Worm (Caenorhabditis elegans) whole organism, young adult: ENCODE results near the gene Y46H3A.4.

Experiments
- C17E4.6 ChIP-seq: fragments of 200-800 bp; sonication (Bioruptor generic); IDR thresholded peaks from 2 replicates; pipeline ENCODE4 v1.3.6; 2022; ENCODE audit warnings: missing genetic modification reagents, missing genetic modification characterization, missing compliant biosample characterization
- D2030.7 ChIP-seq: fragments of 200-800 bp; sonication (Bioruptor generic); IDR thresholded peaks from 2 replicates; pipeline ENCODE4 v1.3.6; 2022; ENCODE audit warnings: missing genetic modification reagents, missing genetic modification characterization, missing compliant biosample characterization
- F22D6.2 ChIP-seq: sonication (generic microtip); optimal IDR thresholded peaks from 2 replicates; lab custom pipeline; 2016; ENCODE audit warnings: mild to moderate bottlenecking, missing genetic modification characterization, missing compliant biosample characterization
- K11D2.4 ChIP-seq: fragments of 200-800 bp; sonication (Bioruptor generic); IDR thresholded peaks from 2 replicates; pipeline ENCODE4 v1.3.6; 2022; ENCODE audit warnings: missing genetic modification reagents, missing genetic modification characterization, missing compliant biosample characterization
- Y79H2A.3 ChIP-seq: fragments of 200-800 bp; sonication (Bioruptor generic); conservative IDR thresholded peaks from 2 replicates; pipeline ENCODE4 v1.3.6; 2022; ENCODE audit warnings: missing genetic modification reagents, missing genetic modification characterization, missing compliant biosample characterization
- akir-1 ChIP-seq: fragments of 200-800 bp; sonication (Bioruptor generic); optimal IDR thresholded peaks from 2 replicates; lab custom pipeline; 2018; ENCODE audit warnings: mild to moderate bottlenecking, missing genetic modification characterization, moderate library complexity, missing compliant biosample characterization
- aptf-2 ChIP-seq: fragments of 200-800 bp; sonication (Bioruptor generic); conservative IDR thresholded peaks from 2 replicates; pipeline ENCODE4 v1.3.6; 2022; ENCODE audit warnings: missing genetic modification reagents, missing genetic modification characterization, missing compliant biosample characterization
- aptf-3 ChIP-seq: fragments of 200-800 bp; sonication (Bioruptor generic); IDR thresholded peaks from 2 replicates; pipeline ENCODE4 v1.3.6; 2022; ENCODE audit warnings: missing genetic modification characterization, missing compliant biosample characterization
- attf-3 ChIP-seq: fragments of 200-800 bp; sonication (Bioruptor generic); conservative IDR thresholded peaks from 2 replicates; pipeline ENCODE4 v1.3.6; 2022; ENCODE audit warnings: missing genetic modification reagents, missing genetic modification characterization, missing compliant biosample characterization
- bed-2 ChIP-seq: fragments of 200-800 bp; sonication (Bioruptor generic); IDR thresholded peaks from 2 replicates; pipeline ENCODE4 v1.3.6; 2022; ENCODE audit warnings: missing genetic modification reagents, missing genetic modification characterization, missing compliant biosample characterization
- ccch-3 ChIP-seq: fragments of 200-800 bp; sonication (Bioruptor generic); optimal IDR thresholded peaks from 2 replicates; lab custom pipeline; 2018; ENCODE audit warnings: mild to moderate bottlenecking, missing genetic modification characterization, missing compliant biosample characterization
- cebp-2 ChIP-seq: fragments of 200-800 bp; sonication (Bioruptor generic); IDR thresholded peaks from 2 replicates; pipeline ENCODE4 v1.3.6; 2022; ENCODE audit warnings: missing genetic modification characterization, missing compliant biosample characterization
- ceh-100 ChIP-seq: fragments of 200-800 bp; sonication (Bioruptor generic); IDR thresholded peaks from 2 replicates; pipeline ENCODE4 v1.3.6; 2022; ENCODE audit warnings: missing genetic modification reagents, missing genetic modification characterization, missing compliant biosample characterization
- ceh-58 ChIP-seq: fragments of 200-800 bp; sonication (Bioruptor generic); IDR thresholded peaks from 2 replicates; pipeline ENCODE4 v1.3.6; 2022; ENCODE audit warnings: missing genetic modification characterization, missing compliant biosample characterization
- dox-1 ChIP-seq: fragments of 200-800 bp; sonication (Bioruptor generic); IDR thresholded peaks from 2 replicates; pipeline ENCODE4 v1.3.6; 2022; ENCODE audit warnings: missing genetic modification reagents, missing genetic modification characterization, missing compliant biosample characterization
- egl-44 ChIP-seq: fragments of 200-800 bp; sonication (Bioruptor generic); IDR thresholded peaks from 2 replicates; pipeline ENCODE4 v1.3.6; 2022; ENCODE audit warnings: missing genetic modification reagents, missing genetic modification characterization, missing compliant biosample characterization
- hlh-26 ChIP-seq: fragments of 200-800 bp; sonication (Bioruptor generic); conservative IDR thresholded peaks from 2 replicates; pipeline ENCODE4 v1.3.6; 2022; ENCODE audit warnings: missing genetic modification reagents, missing genetic modification characterization, missing compliant biosample characterization
- hmg-1.2 ChIP-seq: fragments of 200-800 bp; sonication (Bioruptor generic); IDR thresholded peaks from 2 replicates; pipeline ENCODE4 v1.3.6; 2022; ENCODE audit warnings: missing genetic modification reagents, missing genetic modification characterization, missing compliant biosample characterization
- let-526 ChIP-seq: fragments of 200-800 bp; sonication (Bioruptor generic); IDR thresholded peaks from 2 replicates; pipeline ENCODE4 v1.3.6; 2022; ENCODE audit warnings: missing genetic modification reagents, missing genetic modification characterization, missing compliant biosample characterization
- lin-26 ChIP-seq: fragments of 200-800 bp; sonication (Bioruptor generic); IDR thresholded peaks from 2 replicates; pipeline ENCODE4 v1.3.6; 2022; ENCODE audit warnings: missing genetic modification reagents, missing genetic modification characterization, missing compliant biosample characterization
- lin-35 ChIP-seq, 3 experiments: fragments of 150-350 bp in 2 of 3; sonication (generic microtip) in 1 of 3; optimal IDR thresholded peaks; 2 replicates each; lab custom pipeline; 2014 to 2018; ENCODE audit warnings: missing biosample characterization in 3 of 3, missing genetic modification characterization in 3 of 3, missing genetic modification reagents in 3 of 3
- lin-40 ChIP-seq: sonication (generic microtip); optimal IDR thresholded peaks from 2 replicates; lab custom pipeline; 2016; ENCODE audit warnings: missing genetic modification characterization, mild to moderate bottlenecking, missing compliant biosample characterization, missing genotype, missing genetic modification reagents
- lin-54 ChIP-seq: fragments of 200-800 bp; sonication (Bioruptor generic); optimal IDR thresholded peaks from 2 replicates; lab custom pipeline; 2018; ENCODE audit warnings: mild to moderate bottlenecking, missing genetic modification characterization, missing compliant biosample characterization
- lsy-27 ChIP-seq: sonication (generic microtip); optimal IDR thresholded peaks from 2 replicates; lab custom pipeline; 2017; ENCODE audit warnings: missing genetic modification characterization, mild to moderate bottlenecking, missing compliant biosample characterization, antibody characterized with exemption, missing genotype, borderline replicate concordance; ENCODE audit not compliant: insufficient read depth
- madf-3 ChIP-seq: fragments of 200-800 bp; sonication (Bioruptor generic); IDR thresholded peaks from 2 replicates; pipeline ENCODE4 v1.3.6; 2022; ENCODE audit warnings: missing genetic modification reagents, missing genetic modification characterization, missing compliant biosample characterization
- madf-6 ChIP-seq: fragments of 200-800 bp; sonication (Bioruptor generic); IDR thresholded peaks from 2 replicates; pipeline ENCODE4 v1.3.6; 2022; ENCODE audit warnings: missing genetic modification reagents, missing genetic modification characterization, missing compliant biosample characterization
- madf-8 ChIP-seq: fragments of 200-800 bp; sonication (Bioruptor generic); conservative IDR thresholded peaks from 2 replicates; pipeline ENCODE4 v1.3.6; 2022; ENCODE audit warnings: missing genetic modification reagents, missing genetic modification characterization, missing compliant biosample characterization
- nfya-2 ChIP-seq: fragments of 200-800 bp; sonication (Bioruptor generic); IDR thresholded peaks from 2 replicates; pipeline ENCODE4 v1.3.6; 2022; ENCODE audit warnings: missing genetic modification reagents, missing genetic modification characterization, missing compliant biosample characterization
- nhr-90 ChIP-seq: sonication (generic microtip); optimal IDR thresholded peaks from 2 replicates; lab custom pipeline; 2016; ENCODE audit warnings: missing genotype, mild to moderate bottlenecking, missing genetic modification characterization, missing compliant biosample characterization
- rcor-1 ChIP-seq: fragments of 200-800 bp; sonication (Bioruptor generic); IDR thresholded peaks from 2 replicates; pipeline ENCODE4 v1.3.6; 2022; ENCODE audit warnings: missing genetic modification reagents, missing genetic modification characterization, missing compliant biosample characterization
- sdz-38 ChIP-seq: sonication (generic microtip); optimal IDR thresholded peaks from 2 replicates; lab custom pipeline; 2016; ENCODE audit warnings: missing genotype, missing genetic modification characterization, missing compliant biosample characterization
- sea-2 ChIP-seq: fragments of 200-800 bp; sonication (Bioruptor generic); IDR thresholded peaks from 2 replicates; pipeline ENCODE4 v1.3.6; 2022; ENCODE audit warnings: missing genetic modification characterization, missing compliant biosample characterization
- snpc-1.1 ChIP-seq: sonication (generic microtip); optimal IDR thresholded peaks from 2 replicates; lab custom pipeline; 2017; ENCODE audit warnings: missing genetic modification characterization, mild to moderate bottlenecking, missing compliant biosample characterization, antibody characterized with exemption, moderate library complexity, missing genotype, missing genetic modification reagents; ENCODE audit not compliant: insufficient read depth
- tbx-9 ChIP-seq: sonication (generic microtip); optimal IDR thresholded peaks from 2 replicates; lab custom pipeline; 2016; ENCODE audit warnings: borderline replicate concordance, missing genetic modification characterization, inconsistent platforms, missing compliant biosample characterization
- tlf-1 ChIP-seq: fragments of 200-800 bp; sonication (Bioruptor generic); optimal IDR thresholded peaks from 2 replicates; lab custom pipeline; 2018; ENCODE audit warnings: mild to moderate bottlenecking, missing genetic modification characterization, missing compliant biosample characterization
- unc-130 ChIP-seq: sonication (generic microtip); optimal IDR thresholded peaks from 2 replicates; lab custom pipeline; 2016; ENCODE audit warnings: missing genetic modification reagents, missing genetic modification characterization, missing compliant biosample characterization
- unc-62 ChIP-seq: fragments of 150-350 bp; optimal IDR thresholded peaks from 2 replicates; lab custom pipeline; 2014; ENCODE audit warnings: missing biosample characterization, missing genetic modification reagents, missing genetic modification characterization
- xnd-1 ChIP-seq: sonication (generic microtip); optimal IDR thresholded peaks from 2 replicates; lab custom pipeline; 2016; ENCODE audit warnings: missing genotype, missing genetic modification reagents, missing genetic modification characterization, missing compliant biosample characterization
- zim-3 ChIP-seq: sonication (generic microtip); optimal IDR thresholded peaks from 2 replicates; lab custom pipeline; 2017; ENCODE audit warnings: mild to moderate bottlenecking, missing genetic modification characterization, moderate library complexity, missing compliant biosample characterization
- ztf-25 ChIP-seq: fragments of 200-800 bp; sonication (Bioruptor generic); IDR thresholded peaks from 2 replicates; pipeline ENCODE4 v1.3.6; 2022; ENCODE audit warnings: missing genetic modification reagents, missing genetic modification characterization, missing compliant biosample characterization

Gene Y46H3A.4

ce11 chrV:1811035-1811434 lies at the start of gene Y46H3A.4:
Gene Y46H3A.4, minus strand, starts transcription at chrV:1811135.
- TF ChIP-seq ceh-58 (GFP tag; lab: Robert Waterston, UW) (no peak), sea-2 (GFP tag; lab: Robert Waterston, UW) (no peak), C17E4.6 (GFP tag; lab: Robert Waterston, UW) (no peak), lin-40 (tag; lab: Kevin White, UChicago) (no peak), K11D2.4 (GFP tag; lab: Robert Waterston, UW) (no peak), D2030.7 (GFP tag; lab: Robert Waterston, UW) (no peak), rcor-1 (GFP tag; lab: Robert Waterston, UW) (no peak), ccch-3 (GFP tag; lab: Kevin White, UChicago) (no peak), madf-3 (GFP tag; lab: Robert Waterston, UW) (no peak), madf-6 (GFP tag; lab: Robert Waterston, UW) (no peak), lin-54 (no peak), lin-35 (GFP tag; optimal IDR thresholded peaks at IDR 0.05; lab: Kevin White, UChicago) (no peak), tbx-9 (tag; lab: Kevin White, UChicago) (no peak), aptf-3 (GFP tag; lab: Robert Waterston, UW) (no peak), F22D6.2 (tag; lab: Kevin White, UChicago) (no peak), lsy-27 (tag; lab: Kevin White, UChicago) (no peak), snpc-1.1 (tag; lab: Kevin White, UChicago) (no peak), ceh-100 (GFP tag; lab: Robert Waterston, UW) (no peak)

- no peak for TF ChIP-seq let-526 (GFP tag; lab: Robert Waterston, UW)
- TF ChIP-seq attf-3 (GFP tag; lab: Robert Waterston, UW) = no peak
- no peak for TF ChIP-seq akir-1 (GFP tag; lab: Kevin White, UChicago)
- TF ChIP-seq egl-44 = no peak
- TF ChIP-seq lin-26 = no peak
- TF ChIP-seq hlh-26 (GFP tag; lab: Robert Waterston, UW) = no peak
- no peak for TF ChIP-seq ztf-25 (GFP tag; lab: Robert Waterston, UW)
- TF ChIP-seq sdz-38 (tag; lab: Kevin White, UChicago) = no peak
- TF ChIP-seq tlf-1 (GFP tag; lab: Kevin White, UChicago) = no peak
- TF ChIP-seq rcor-1 (GFP tag; lab: Robert Waterston, UW) = no peak
- TF ChIP-seq Y79H2A.3 (GFP tag; lab: Robert Waterston, UW) = no peak
Measured at ce11 chrV:1857840-1858239, 46.9 kb upstream of the Y46H3A.4 start.

- TF ChIP-seq unc-130 (no peak), xnd-1 (tag; lab: Kevin White, UChicago) (no peak), dox-1 (GFP tag; lab: Robert Waterston, UW) (no peak), zim-3 (no peak), cebp-2 (GFP tag; lab: Robert Waterston, UW) (no peak), nhr-90 (tag; lab: Kevin White, UChicago) (no peak), rcor-1 (GFP tag; lab: Robert Waterston, UW) (no peak), bed-2 (GFP tag; lab: Robert Waterston, UW) (no peak), hmg-1.2 (GFP tag; lab: Robert Waterston, UW) (no peak), unc-62 (GFP tag; lab: Kevin White, UChicago) (no peak), aptf-2 (no peak), madf-8 (GFP tag; lab: Robert Waterston, UW) (no peak), lin-26 (no peak), nfya-2 (no peak)
Measured at ce11 chrV:1856176-1856575, 45.2 kb upstream of the Y46H3A.4 start, which contains the start of gene T10B5.10. Gene T10B5.10, minus strand, starts transcription at chrV:1856276.
